Fruit fly (Drosophila melanogaster) whole organism, embryonic: ENCODE measurements around the gene CG17819.
A peak's percentile ranks its signal among the peaks of the same experiment; 100 is the strongest.

Experiments
- ATbp ChIP-seq: fragments of 200-800 bp; sonication (Bioruptor generic); optimal IDR thresholded peaks from 2 replicates; lab custom pipeline; 2017; ENCODE audit warnings: missing biosample characterization, mild to moderate bottlenecking, missing genetic modification characterization, missing genetic modification reagents
- Adf1 ChIP-seq: fragments of 200-800 bp; sonication (Bioruptor generic); IDR thresholded peaks from 2 replicates; pipeline ENCODE4 v1.3.6; 2022; ENCODE audit warnings: missing biosample characterization, missing genetic modification characterization
- CG13424 ChIP-seq: fragments of 200-800 bp; sonication (Bioruptor generic); optimal IDR thresholded peaks from 2 replicates; lab custom pipeline; 2019; ENCODE audit warnings: missing biosample characterization, mild to moderate bottlenecking, missing genetic modification characterization, moderate library complexity
- CG14014 ChIP-seq: fragments of 200-800 bp; sonication (Bioruptor generic); IDR thresholded peaks from 2 replicates; pipeline ENCODE4 v1.3.6; 2022; ENCODE audit warnings: missing biosample characterization, missing genetic modification characterization
- CG14441 ChIP-seq: fragments of 200-800 bp; sonication (Bioruptor generic); IDR thresholded peaks from 2 replicates; pipeline ENCODE4 v1.3.6; 2022; ENCODE audit warnings: missing biosample characterization, missing genetic modification characterization
- CG15073 ChIP-seq: fragments of 200-800 bp; sonication (Bioruptor generic); optimal IDR thresholded peaks from 2 replicates; lab custom pipeline; 2016; ENCODE audit warnings: missing biosample characterization, missing genetic modification characterization
- CG16813 ChIP-seq: fragments of 200-800 bp; sonication (Bioruptor generic); IDR thresholded peaks from 3 replicates; pipeline ENCODE4 v1.3.6; 2022; ENCODE audit warnings: missing biosample characterization, missing genetic modification characterization; ENCODE audit not compliant: partially characterized antibody
- CG17359 ChIP-seq: fragments of 200-800 bp; sonication (Bioruptor generic); optimal IDR thresholded peaks from 3 replicates; lab custom pipeline; 2018; ENCODE audit warnings: missing biosample characterization, mild to moderate bottlenecking, missing genetic modification characterization, moderate library complexity
- CG2712 ChIP-seq: fragments of 200-800 bp; optimal IDR thresholded peaks from 3 replicates; lab custom pipeline; 2019; ENCODE audit warnings: missing biosample characterization, mild to moderate bottlenecking, missing genetic modification characterization, moderate library complexity
- CG3847 ChIP-seq: fragments of 200-800 bp; sonication (Bioruptor generic); IDR thresholded peaks from 2 replicates; pipeline ENCODE4 v1.3.6; 2022; ENCODE audit warnings: missing biosample characterization, missing genetic modification characterization
- CG43689 ChIP-seq: fragments of 200-800 bp; sonication (Bioruptor generic); IDR thresholded peaks from 2 replicates; pipeline ENCODE4 v1.3.6; 2022; ENCODE audit warnings: missing biosample characterization, missing genetic modification characterization
- CG4820 ChIP-seq: fragments of 200-800 bp; sonication (Bioruptor generic); optimal IDR thresholded peaks from 3 replicates; lab custom pipeline; 2016; ENCODE audit warnings: missing biosample characterization, missing genetic modification characterization
- CG4854 ChIP-seq: fragments of 200-800 bp; sonication (Bioruptor generic); optimal IDR thresholded peaks from 2 replicates; lab custom pipeline; 2016; ENCODE audit warnings: missing biosample characterization, missing genetic modification characterization, inconsistent platforms
- CG6272 ChIP-seq: fragments of 200-800 bp; sonication (Bioruptor generic); IDR thresholded peaks from 2 replicates; pipeline ENCODE4 v1.3.6; 2022; ENCODE audit warnings: missing biosample characterization, missing genetic modification characterization
- CG6654 ChIP-seq: fragments of 200-800 bp; sonication (Bioruptor generic); optimal IDR thresholded peaks from 2 replicates; lab custom pipeline; 2017; ENCODE audit warnings: missing biosample characterization, mild to moderate bottlenecking, missing genetic modification characterization
- CG9727 ChIP-seq: fragments of 200-800 bp; sonication (Bioruptor generic); optimal IDR thresholded peaks from 3 replicates; lab custom pipeline; 2017; ENCODE audit warnings: missing biosample characterization, mild to moderate bottlenecking, missing genetic modification characterization
- CG9932 ChIP-seq: fragments of 200-800 bp; sonication (Bioruptor generic); IDR thresholded peaks from 2 replicates; pipeline ENCODE4 v1.3.6; 2022; ENCODE audit warnings: missing biosample characterization, missing genetic modification characterization
- CoRest ChIP-seq: fragments of 200-800 bp; sonication (Bioruptor generic); optimal IDR thresholded peaks from 3 replicates; lab custom pipeline; 2018; ENCODE audit warnings: missing biosample characterization, mild to moderate bottlenecking, missing genetic modification characterization, moderate library complexity
- Dek ChIP-seq: fragments of 200-800 bp; sonication (Bioruptor generic); optimal IDR thresholded peaks from 3 replicates; lab custom pipeline; 2019; ENCODE audit warnings: missing biosample characterization, mild to moderate bottlenecking, missing genetic modification characterization, moderate library complexity
- H2.0 ChIP-seq: fragments of 200-800 bp; sonication (Bioruptor generic); IDR thresholded peaks from 2 replicates; pipeline ENCODE4 v1.3.6; 2022; ENCODE audit warnings: missing biosample characterization, missing genetic modification characterization
- Hmx ChIP-seq: fragments of 200-800 bp; sonication (Bioruptor generic); optimal IDR thresholded peaks from 2 replicates; lab custom pipeline; 2016; ENCODE audit warnings: missing biosample characterization, missing genetic modification characterization
- Hr51 ChIP-seq, 2 experiments: fragments of 200-800 bp; sonication (Bioruptor generic); optimal IDR thresholded peaks; 2 replicates in 1 of 2; 3 replicates in 1 of 2; lab custom pipeline; 2016 to 2018; ENCODE audit warnings: missing biosample characterization in 2 of 2, missing genetic modification characterization in 2 of 2, mild to moderate bottlenecking in 1 of 2, moderate library complexity in 1 of 2
- NK7.1 ChIP-seq: fragments of 200-800 bp; sonication (Bioruptor generic); optimal IDR thresholded peaks from 3 replicates; lab custom pipeline; 2016; ENCODE audit warnings: missing biosample characterization, missing genetic modification characterization
- Six4 ChIP-seq: fragments of 200-800 bp; sonication (Bioruptor generic); optimal IDR thresholded peaks from 2 replicates; lab custom pipeline; 2016; ENCODE audit warnings: missing biosample characterization, missing genetic modification characterization
- abd-A ChIP-seq: fragments of 200-800 bp; sonication (Bioruptor generic); optimal IDR thresholded peaks from 3 replicates; lab custom pipeline; 2019; ENCODE audit warnings: missing biosample characterization, mild to moderate bottlenecking, missing genetic modification characterization, moderate library complexity
- amos ChIP-seq: fragments of 200-800 bp; sonication (Bioruptor generic); IDR thresholded peaks from 2 replicates; pipeline ENCODE4 v1.3.6; 2022; ENCODE audit warnings: missing biosample characterization, missing genetic modification characterization; ENCODE audit not compliant: partially characterized antibody
- ase ChIP-seq: fragments of 200-800 bp; sonication (Bioruptor generic); IDR thresholded peaks from 3 replicates; pipeline ENCODE4 v1.3.6; 2022; ENCODE audit warnings: missing biosample characterization, missing genetic modification characterization
- cg ChIP-seq: fragments of 200-800 bp; sonication (Bioruptor generic); optimal IDR thresholded peaks from 3 replicates; lab custom pipeline; 2019; ENCODE audit warnings: missing biosample characterization, mild to moderate bottlenecking, missing genetic modification characterization, moderate library complexity
- croc ChIP-seq: fragments of 200-800 bp; sonication (Bioruptor generic); conservative IDR thresholded peaks from 3 replicates; pipeline ENCODE4 v1.3.6; 2022; ENCODE audit warnings: missing biosample characterization, missing genetic modification characterization
- dati ChIP-seq: fragments of 200-800 bp; sonication (Bioruptor generic); IDR thresholded peaks from 2 replicates; pipeline ENCODE4 v1.3.6; 2022; ENCODE audit warnings: missing biosample characterization, missing genetic modification characterization
- dmrt11E ChIP-seq: fragments of 200-800 bp; sonication (Bioruptor generic); optimal IDR thresholded peaks from 3 replicates; lab custom pipeline; 2018; ENCODE audit warnings: missing biosample characterization, mild to moderate bottlenecking, missing genetic modification characterization, moderate library complexity
- dpn ChIP-seq, 2 experiments: fragments of 200-800 bp; sonication (Bioruptor generic); optimal IDR thresholded peaks; 3 replicates each; lab custom pipeline; 2016; ENCODE audit warnings: missing biosample characterization in 2 of 2, missing genetic modification characterization in 2 of 2
- dysf ChIP-seq: fragments of 200-800 bp; sonication (Bioruptor generic); IDR thresholded peaks from 3 replicates; pipeline ENCODE4 v1.3.6; 2022; ENCODE audit warnings: missing biosample characterization, missing genetic modification characterization
- gcm ChIP-seq: fragments of 200-800 bp; sonication (Bioruptor generic); optimal IDR thresholded peaks from 2 replicates; lab custom pipeline; 2019; ENCODE audit warnings: missing biosample characterization, mild to moderate bottlenecking, missing genetic modification characterization, moderate library complexity
- grn ChIP-seq: fragments of 200-800 bp; sonication (Bioruptor generic); optimal IDR thresholded peaks from 3 replicates; lab custom pipeline; 2017; ENCODE audit warnings: missing biosample characterization, missing genetic modification characterization
- kah ChIP-seq: fragments of 200-800 bp; sonication (Bioruptor generic); optimal IDR thresholded peaks from 2 replicates; lab custom pipeline; 2018; ENCODE audit warnings: missing biosample characterization, mild to moderate bottlenecking, missing genetic modification characterization
- kni ChIP-seq: fragments of 200-800 bp; sonication (Bioruptor generic); optimal IDR thresholded peaks from 3 replicates; lab custom pipeline; 2017; ENCODE audit warnings: mild to moderate bottlenecking, missing biosample characterization, missing genetic modification reagents, missing genetic modification characterization
- lilli ChIP-seq: fragments of 200-800 bp; sonication (Bioruptor generic); optimal IDR thresholded peaks from 3 replicates; lab custom pipeline; 2016; ENCODE audit warnings: missing biosample characterization, missing genetic modification characterization
- luna ChIP-seq: fragments of 200-800 bp; sonication (Bioruptor generic); optimal IDR thresholded peaks from 2 replicates; lab custom pipeline; 2016; ENCODE audit warnings: missing biosample characterization, missing genetic modification characterization
- nerfin-2 ChIP-seq: fragments of 200-800 bp; sonication (Bioruptor generic); IDR thresholded peaks from 2 replicates; pipeline ENCODE4 v1.3.6; 2022; ENCODE audit warnings: missing biosample characterization, missing genetic modification characterization; ENCODE audit not compliant: partially characterized antibody
- nom ChIP-seq: fragments of 200-800 bp; sonication (Bioruptor generic); optimal IDR thresholded peaks from 2 replicates; lab custom pipeline; 2017; ENCODE audit warnings: missing biosample characterization, missing genetic modification characterization, mild to moderate bottlenecking, moderate library complexity, missing genetic modification reagents
- pfk ChIP-seq: fragments of 200-800 bp; sonication (Bioruptor generic); optimal IDR thresholded peaks from 2 replicates; lab custom pipeline; 2018; ENCODE audit warnings: missing biosample characterization, mild to moderate bottlenecking, missing genetic modification characterization, moderate library complexity
- sc ChIP-seq, 3 experiments: fragments of >200 bp in 2 of 3; fragments of 200-800 bp in 1 of 3; sonication (Bioruptor generic) in 1 of 3; optimal IDR thresholded peaks; 2 replicates in 2 of 3; 3 replicates in 1 of 3; lab custom pipeline; 2017; ENCODE audit warnings: mild to moderate bottlenecking in 1 of 3, missing biosample characterization in 1 of 3, missing genetic modification characterization in 1 of 3, missing genetic modification reagents in 1 of 3
- sna ChIP-seq: fragments of 200-800 bp; sonication (Bioruptor generic); IDR thresholded peaks from 2 replicates; pipeline ENCODE4 v1.3.6; 2022; ENCODE audit warnings: missing biosample characterization, missing genetic modification characterization; ENCODE audit not compliant: partially characterized antibody
- sr ChIP-seq: fragments of 200-800 bp; sonication (Bioruptor generic); IDR thresholded peaks from 3 replicates; pipeline ENCODE4 v1.3.6; 2022; ENCODE audit warnings: missing biosample characterization, missing genetic modification characterization
- tio ChIP-seq: fragments of 200-800 bp; sonication (Bioruptor generic); optimal IDR thresholded peaks from 2 replicates; lab custom pipeline; 2017; ENCODE audit warnings: missing biosample characterization, missing genetic modification characterization, inconsistent platforms
- wdn ChIP-seq: fragments of 200-800 bp; sonication (Bioruptor generic); IDR thresholded peaks from 2 replicates; pipeline ENCODE4 v1.3.6; 2022; ENCODE audit warnings: missing biosample characterization, missing genetic modification characterization
- zf30C ChIP-seq: fragments of 200-800 bp; sonication (Bioruptor generic); optimal IDR thresholded peaks from 3 replicates; lab custom pipeline; 2018; ENCODE audit warnings: missing biosample characterization, mild to moderate bottlenecking, missing genetic modification characterization

The CG17819 gene

DNA sequence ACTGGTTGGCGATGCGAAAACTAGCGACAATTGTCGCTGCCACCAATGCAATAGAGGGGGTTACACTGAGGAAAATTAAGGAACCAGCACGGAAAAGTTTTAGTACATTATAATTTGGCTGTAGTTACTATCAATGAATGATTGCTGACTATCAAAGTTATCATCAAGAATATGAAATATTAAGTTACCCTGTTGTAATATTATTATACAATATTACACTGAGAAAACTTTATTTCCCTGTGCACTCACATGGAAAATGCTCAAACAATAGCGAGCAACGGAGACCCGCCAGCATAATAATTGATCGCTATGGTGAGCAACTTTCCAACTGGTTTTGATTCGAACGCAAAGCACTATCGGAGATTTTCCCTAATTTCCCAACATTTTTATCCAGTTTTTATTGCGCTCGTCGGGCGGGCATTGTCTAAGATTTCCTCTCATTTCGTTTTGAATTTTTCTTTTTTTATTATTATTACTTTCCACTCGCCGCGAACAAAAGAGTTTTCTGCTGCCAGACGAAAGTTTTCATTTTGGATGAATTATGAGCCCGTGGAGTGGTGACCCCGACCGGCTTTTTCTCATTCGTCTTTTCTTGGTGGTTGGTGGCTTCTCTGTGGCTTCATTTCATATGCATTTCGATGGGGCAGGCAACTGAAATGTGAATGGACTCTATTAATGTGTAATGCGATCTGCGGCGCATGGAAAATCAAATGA, 23.1 kb downstream of the CG17819 start (continued):
- TF ChIP-seq kni (GFP tag; lab: Kevin White, UChicago) = peak; percentile 65
- peak; percentile 45 for TF ChIP-seq CG14441 (GFP tag; lab: Robert Waterston, UW)
- peak; percentile 78 for TF ChIP-seq zf30C (GFP tag; lab: Kevin White, UChicago)
- TF ChIP-seq sc (optimal IDR thresholded peaks at IDR 0.05; lab: Kevin White, UChicago) = no peak
- peak; percentile 80 for TF ChIP-seq sc (GFP tag; optimal IDR thresholded peaks at IDR 0.05; lab: Kevin White, UChicago)
- no peak for TF ChIP-seq CG9932 (GFP tag; lab: Robert Waterston, UW)
- no peak for TF ChIP-seq nom
- peak; percentile 54 for TF ChIP-seq tio (GFP tag; lab: Kevin White, UChicago)
- no peak for TF ChIP-seq sna (GFP tag; lab: Robert Waterston, UW)
- no peak for TF ChIP-seq wdn (GFP tag; lab: Robert Waterston, UW)
- peak; percentile 50; the same call in 1 of the 3 replicates for TF ChIP-seq dysf (GFP tag; lab: Robert Waterston, UW)
- peak; percentile 8 for TF ChIP-seq CG6654 (GFP tag; lab: Kevin White, UChicago)
- TF ChIP-seq Adf1 = no peak
- no peak for TF ChIP-seq Hmx (GFP tag; lab: Kevin White, UChicago)
- no peak for TF ChIP-seq amos (GFP tag; lab: Robert Waterston, UW)
- peak; percentile 88 for TF ChIP-seq CoRest
- TF ChIP-seq ase (GFP tag; lab: Robert Waterston, UW) = peak; percentile 50; the same call in 1 of the 3 replicates
- no peak for TF ChIP-seq nerfin-2 (GFP tag; lab: Robert Waterston, UW)
- peak; percentile 96 for TF ChIP-seq ATbp (GFP tag; lab: Kevin White, UChicago)
- TF ChIP-seq CG15073 = no peak
- TF ChIP-seq H2.0 (GFP tag; lab: Robert Waterston, UW) = peak; percentile 71
- peak; percentile 42 for TF ChIP-seq lilli
- peak; percentile 96 for TF ChIP-seq gcm (GFP tag; lab: Kevin White, UChicago)
- no peak for TF ChIP-seq NK7.1 (GFP tag; lab: Kevin White, UChicago)
- TF ChIP-seq sr = 0 out of 3 replicates have a peak, but pooled peaks have one; percentile 33
- TF ChIP-seq pfk (GFP tag; lab: Kevin White, UChicago) = no peak
- peak; percentile 75 for TF ChIP-seq CG4820 (GFP tag; lab: Kevin White, UChicago)
- TF ChIP-seq CG17359 (tag; lab: Kevin White, UChicago) = peak; percentile 81
- peak in 1 of 2 experiments; percentile 86 for TF ChIP-seq Hr51 (GFP tag; optimal IDR thresholded peaks at IDR 0.05; lab: Kevin White, UChicago)
- TF ChIP-seq Six4 (GFP tag; lab: Kevin White, UChicago) = peak; percentile 51
- TF ChIP-seq CG13424 = peak; percentile 87
- peak; percentile 79; the same call in 2 of the 3 replicates for TF ChIP-seq croc
- 0 out of 2 replicates have a peak, but pooled peaks have one; percentile 16 for TF ChIP-seq CG43689 (GFP tag; lab: Robert Waterston, UW)
- peak; percentile 39; the same call in 1 of the 2 replicates for TF ChIP-seq CG3847 (GFP tag; lab: Robert Waterston, UW)
- TF ChIP-seq dmrt11E (tag; lab: Kevin White, UChicago) = peak; percentile 90
- peak; percentile 53 for TF ChIP-seq CG4854 (GFP tag; lab: Kevin White, UChicago)
- TF ChIP-seq grn (GFP tag; lab: Kevin White, UChicago) = no peak
- peak; percentile 59; the same call in 1 of the 2 replicates for TF ChIP-seq CG14014
- TF ChIP-seq dati = peak; percentile 59; the same call in 1 of the 2 replicates
- no peak for TF ChIP-seq cg (GFP tag; lab: Kevin White, UChicago)
- peak; percentile 88 for TF ChIP-seq abd-A (tag; lab: Kevin White, UChicago)
- peak; percentile 64 for TF ChIP-seq CG9727 (GFP tag; lab: Kevin White, UChicago)
- TF ChIP-seq luna (GFP tag; lab: Kevin White, UChicago) = no peak
- no peak for TF ChIP-seq CG16813 (GFP tag; lab: Robert Waterston, UW)
- TF ChIP-seq CG6272 = peak; percentile 17; the same call in 1 of the 2 replicates
- TF ChIP-seq dpn (GFP tag; optimal IDR thresholded peaks at IDR 0.05; lab: Kevin White, UChicago) = peak; percentile 33 to 75
- peak; percentile 43 for TF ChIP-seq kah (GFP tag; lab: Kevin White, UChicago)
- peak; percentile 63 for TF ChIP-seq Dek (tag; lab: Kevin White, UChicago)
- TF ChIP-seq CG2712 (tag; lab: Kevin White, UChicago) = peak; percentile 92
